Worm (Caenorhabditis elegans): Measurements from ENCODE around the gene Y45F3A.8.

- no peak for TF ChIP-seq daf-16 (GFP tag; optimal IDR thresholded peaks at IDR 0.05)
- TF ChIP-seq daf-16 (tag; optimal IDR thresholded peaks at IDR 0.05): no peak
- no peak for TF ChIP-seq F49E8.2 (tag; optimal IDR thresholded peaks at IDR 0.05; ENCODE audit: borderline replicate concordance)
- no peak for TF ChIP-seq nhr-77 (tag; optimal IDR thresholded peaks at IDR 0.05)
- TF ChIP-seq zag-1 (tag; optimal IDR thresholded peaks at IDR 0.05): no peak
- no peak for TF ChIP-seq ceh-28 (tag; optimal IDR thresholded peaks at IDR 0.05)
- TF ChIP-seq nhr-10 (tag; optimal IDR thresholded peaks at IDR 0.05): no peak
- no peak for TF ChIP-seq unc-62 (GFP tag; optimal IDR thresholded peaks at IDR 0.05 in 1 of 2)
- no peak for TF ChIP-seq unc-62 (tag; optimal IDR thresholded peaks at IDR 0.05)
- no peak for TF ChIP-seq daf-12 (tag; optimal IDR thresholded peaks at IDR 0.05)
Observed at ce11 chrIII:10638339-10639021, 45.9 kb upstream of the Y45F3A.8 start, which contains the start of gene Y39A1A.27.
